Worm (Caenorhabditis elegans): ENCODE data around the gene B0336.12.

DNA sequence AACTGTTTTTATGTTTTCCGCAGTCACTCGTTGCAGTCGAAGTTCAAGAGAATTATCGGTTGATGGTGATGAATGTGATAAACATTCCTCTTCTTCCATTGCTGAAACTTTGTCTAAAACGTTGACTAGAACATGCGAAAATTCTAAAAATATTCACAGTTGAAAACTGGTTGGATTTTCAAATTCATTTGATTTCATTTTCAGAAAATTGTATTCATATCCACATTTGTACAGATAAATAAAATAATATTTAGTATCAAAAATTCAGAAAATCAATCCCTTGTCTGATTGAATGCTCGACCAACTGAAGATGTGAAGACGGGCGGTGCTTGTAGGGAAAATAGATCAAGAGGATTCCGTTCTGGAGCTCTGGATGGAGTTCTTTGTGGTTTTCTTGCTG is 32.2 kb downstream of the B0336.12 start, which contains the start of gene F54E7.9:
- TF ChIP-seq hnd-1 (tag; optimal IDR thresholded peaks at IDR 0.05) (no peak), tra-4 (tag; optimal IDR thresholded peaks at IDR 0.05) (no peak), ama-1 (optimal IDR thresholded peaks at IDR 0.05) (no peak), F13C5.2 (tag; optimal IDR thresholded peaks at IDR 0.05) (no peak), scrt-1 (GFP tag; IDR thresholded peaks at IDR 0.05) (no peak), flt-1 (GFP tag; IDR thresholded peaks at IDR 0.05) (no peak), hmg-4 (GFP tag; optimal IDR thresholded peaks at IDR 0.05) (no peak), B0310.2 (tag; optimal IDR thresholded peaks at IDR 0.05) (no peak), tbx-37 (GFP tag; conservative IDR thresholded peaks at IDR 0.05) (no peak), tbx-11 (GFP tag; IDR thresholded peaks at IDR 0.05) (no peak), pes-1 (GFP tag; IDR thresholded peaks at IDR 0.05) (no peak)
